Fruit fly (Drosophila melanogaster) whole organism, embryonic: Measurements from ENCODE around the gene Obp99d.

Experiments used
- Asciz ChIP-seq: fragments of 200-800 bp; sonication (Bioruptor generic); optimal IDR thresholded peaks from 2 replicates; lab custom pipeline; 2017; ENCODE audit warnings: missing biosample characterization, mild to moderate bottlenecking, missing genetic modification characterization, missing genetic modification reagents
- Atf3 ChIP-seq: fragments of 200-800 bp; sonication (Bioruptor generic); optimal IDR thresholded peaks from 3 replicates; lab custom pipeline; 2016; ENCODE audit warnings: missing biosample characterization, missing genetic modification characterization
- Atf6 ChIP-seq: fragments of 200-800 bp; sonication (Bioruptor generic); IDR thresholded peaks from 2 replicates; pipeline ENCODE4 v1.3.6; 2022; ENCODE audit warnings: missing biosample characterization, missing genetic modification characterization
- CG10209 ChIP-seq: fragments of 200-800 bp; sonication (Bioruptor generic); optimal IDR thresholded peaks from 3 replicates; lab custom pipeline; 2017; ENCODE audit warnings: missing biosample characterization, mild to moderate bottlenecking, missing genetic modification characterization, missing genetic modification reagents
- CG10366 ChIP-seq: fragments of 200-800 bp; sonication (Bioruptor generic); IDR thresholded peaks from 2 replicates; pipeline ENCODE4 v1.3.6; 2022; ENCODE audit warnings: missing biosample characterization, missing genetic modification characterization
- CG14014 ChIP-seq: fragments of 200-800 bp; sonication (Bioruptor generic); IDR thresholded peaks from 2 replicates; pipeline ENCODE4 v1.3.6; 2022; ENCODE audit warnings: missing biosample characterization, missing genetic modification characterization
- CG15011 ChIP-seq: fragments of 200-800 bp; sonication (Bioruptor generic); optimal IDR thresholded peaks from 3 replicates; lab custom pipeline; 2018; ENCODE audit warnings: missing biosample characterization, mild to moderate bottlenecking, missing genetic modification characterization
- CG15073 ChIP-seq: fragments of 200-800 bp; sonication (Bioruptor generic); optimal IDR thresholded peaks from 2 replicates; lab custom pipeline; 2016; ENCODE audit warnings: missing biosample characterization, missing genetic modification characterization
- CG15269 ChIP-seq: fragments of 200-800 bp; sonication (Bioruptor generic); optimal IDR thresholded peaks from 2 replicates; lab custom pipeline; 2018; ENCODE audit warnings: missing biosample characterization, mild to moderate bottlenecking, missing genetic modification characterization, moderate library complexity
- CG1647 ChIP-seq: fragments of 200-800 bp; sonication (Bioruptor generic); optimal IDR thresholded peaks from 3 replicates; lab custom pipeline; 2016; ENCODE audit warnings: missing biosample characterization, missing genetic modification characterization
- CG2199 ChIP-seq: fragments of 200-800 bp; sonication (Bioruptor generic); IDR thresholded peaks from 3 replicates; pipeline ENCODE4 v1.3.6; 2022; ENCODE audit warnings: missing biosample characterization, missing genetic modification characterization
- CG2889 ChIP-seq: fragments of 200-800 bp; sonication (Bioruptor generic); IDR thresholded peaks from 3 replicates; pipeline ENCODE4 v1.3.6; 2022; ENCODE audit warnings: missing biosample characterization, missing genetic modification characterization
- CG31388 ChIP-seq: fragments of 200-800 bp; sonication (Bioruptor generic); optimal IDR thresholded peaks from 2 replicates; lab custom pipeline; 2016; ENCODE audit warnings: missing biosample characterization, missing genetic modification characterization
- CG32772 ChIP-seq: fragments of 200-800 bp; sonication (Bioruptor generic); IDR thresholded peaks from 2 replicates; pipeline ENCODE4 v1.3.6; 2022; ENCODE audit warnings: missing biosample characterization, missing genetic modification characterization
- CG34422 ChIP-seq: fragments of 200-800 bp; sonication (Bioruptor generic); IDR thresholded peaks from 3 replicates; pipeline ENCODE4 v1.3.6; 2022; ENCODE audit warnings: missing biosample characterization, missing genetic modification characterization
- CG4404 ChIP-seq: fragments of 200-800 bp; sonication (Bioruptor generic); IDR thresholded peaks from 2 replicates; pipeline ENCODE4 v1.3.6; 2022; ENCODE audit warnings: missing biosample characterization, missing genetic modification characterization
- CG4730 ChIP-seq: fragments of 200-800 bp; sonication (Bioruptor generic); IDR thresholded peaks from 2 replicates; pipeline ENCODE4 v1.3.6; 2022; ENCODE audit warnings: missing biosample characterization, missing genetic modification characterization
- CG5245 ChIP-seq: fragments of 200-800 bp; sonication (Bioruptor generic); optimal IDR thresholded peaks from 3 replicates; lab custom pipeline; 2016; ENCODE audit warnings: missing biosample characterization, missing genetic modification characterization
- CG6272 ChIP-seq: fragments of 200-800 bp; sonication (Bioruptor generic); IDR thresholded peaks from 2 replicates; pipeline ENCODE4 v1.3.6; 2022; ENCODE audit warnings: missing biosample characterization, missing genetic modification characterization
- CG7745 ChIP-seq: fragments of 200-800 bp; sonication (Bioruptor generic); optimal IDR thresholded peaks from 2 replicates; lab custom pipeline; 2018; ENCODE audit warnings: missing biosample characterization, mild to moderate bottlenecking, missing genetic modification characterization, moderate library complexity
- CG7839 ChIP-seq: fragments of 200-800 bp; sonication (Bioruptor generic); optimal IDR thresholded peaks from 3 replicates; lab custom pipeline; 2018; ENCODE audit warnings: missing biosample characterization, mild to moderate bottlenecking, missing genetic modification characterization, moderate library complexity
- CG8944 ChIP-seq: fragments of 200-800 bp; sonication (Bioruptor generic); optimal IDR thresholded peaks from 3 replicates; lab custom pipeline; 2016; ENCODE audit warnings: missing biosample characterization, missing genetic modification characterization
- Dfd ChIP-seq, 2 experiments: fragments of >200 bp; optimal IDR thresholded peaks; 2 replicates each; lab custom pipeline; 2017; ENCODE audit warnings: missing biosample characterization in 2 of 2, missing genetic modification characterization in 2 of 2
- Dip2 ChIP-seq: fragments of 200-800 bp; sonication (Bioruptor generic); IDR thresholded peaks from 2 replicates; pipeline ENCODE4 v1.3.6; 2022; ENCODE audit warnings: missing biosample characterization, missing genetic modification characterization
- Dip3 ChIP-seq: fragments of 200-800 bp; sonication (Bioruptor generic); optimal IDR thresholded peaks from 3 replicates; lab custom pipeline; 2016; ENCODE audit warnings: missing biosample characterization, missing genetic modification characterization
- ERR ChIP-seq: fragments of 200-800 bp; sonication (Bioruptor generic); optimal IDR thresholded peaks from 2 replicates; lab custom pipeline; 2016; ENCODE audit warnings: missing biosample characterization, missing genetic modification characterization
- Fer1 ChIP-seq: fragments of 200-800 bp; sonication (Bioruptor generic); optimal IDR thresholded peaks from 2 replicates; lab custom pipeline; 2017; ENCODE audit warnings: missing biosample characterization, mild to moderate bottlenecking, missing genetic modification characterization
- Hand ChIP-seq: fragments of 200-800 bp; sonication (Bioruptor generic); optimal IDR thresholded peaks from 2 replicates; lab custom pipeline; 2017; ENCODE audit warnings: mild to moderate bottlenecking, missing biosample characterization, missing genetic modification reagents, missing genetic modification characterization
- Hmx ChIP-seq: fragments of 200-800 bp; sonication (Bioruptor generic); optimal IDR thresholded peaks from 2 replicates; lab custom pipeline; 2016; ENCODE audit warnings: missing biosample characterization, missing genetic modification characterization
- Mes4 ChIP-seq: fragments of 200-800 bp; sonication (Bioruptor generic); optimal IDR thresholded peaks from 2 replicates; lab custom pipeline; 2016; ENCODE audit warnings: missing biosample characterization, missing genetic modification characterization
- Nf-YB ChIP-seq: fragments of 200-800 bp; sonication (Bioruptor generic); optimal IDR thresholded peaks from 3 replicates; lab custom pipeline; 2019; ENCODE audit warnings: missing biosample characterization, mild to moderate bottlenecking, missing genetic modification characterization, moderate library complexity
- Oaz ChIP-seq: fragments of 200-800 bp; sonication (Bioruptor generic); IDR thresholded peaks from 2 replicates; pipeline ENCODE4 v1.3.6; 2022; ENCODE audit warnings: missing biosample characterization, missing genetic modification characterization
- Usf ChIP-seq: fragments of 200-800 bp; sonication (Bioruptor generic); optimal IDR thresholded peaks from 2 replicates; lab custom pipeline; 2017; ENCODE audit warnings: missing genotype, missing biosample characterization, missing genetic modification characterization
- Vsx1 ChIP-seq: fragments of 200-800 bp; sonication (Bioruptor generic); optimal IDR thresholded peaks from 2 replicates; lab custom pipeline; 2017; ENCODE audit warnings: missing biosample characterization, mild to moderate bottlenecking, missing genetic modification characterization, missing genetic modification reagents
- ara ChIP-seq: fragments of 200-800 bp; sonication (Bioruptor generic); IDR thresholded peaks from 2 replicates; pipeline ENCODE4 v1.3.6; 2022; ENCODE audit warnings: missing biosample characterization, missing genetic modification characterization
- dmrt99B ChIP-seq: fragments of 200-800 bp; sonication (Bioruptor generic); optimal IDR thresholded peaks from 2 replicates; lab custom pipeline; 2018; ENCODE audit warnings: missing biosample characterization, mild to moderate bottlenecking, missing genetic modification characterization, moderate library complexity
- esg ChIP-seq: fragments of 200-800 bp; sonication (Bioruptor generic); conservative IDR thresholded peaks from 2 replicates; pipeline ENCODE4 v1.3.6; 2022; ENCODE audit warnings: missing biosample characterization, missing genetic modification characterization
- ewg ChIP-seq: fragments of 200-800 bp; sonication (Bioruptor generic); optimal IDR thresholded peaks from 3 replicates; lab custom pipeline; 2017; ENCODE audit warnings: mild to moderate bottlenecking, missing biosample characterization, missing genetic modification reagents, missing genetic modification characterization
- h ChIP-seq: fragments of >200 bp; optimal IDR thresholded peaks from 2 replicates; lab custom pipeline; 2017
- hb ChIP-seq: fragments of 200-800 bp; sonication (Bioruptor generic); IDR thresholded peaks from 3 replicates; pipeline ENCODE4 v1.3.6; 2022; ENCODE audit warnings: missing biosample characterization, missing genetic modification characterization; ENCODE audit not compliant: partially characterized antibody
- luna ChIP-seq: fragments of 200-800 bp; sonication (Bioruptor generic); optimal IDR thresholded peaks from 2 replicates; lab custom pipeline; 2016; ENCODE audit warnings: missing biosample characterization, missing genetic modification characterization
- mam ChIP-seq: fragments of 200-800 bp; sonication (Bioruptor generic); optimal IDR thresholded peaks from 3 replicates; lab custom pipeline; 2016; ENCODE audit warnings: missing biosample characterization, missing genetic modification characterization
- ro ChIP-seq: fragments of 200-800 bp; sonication (Bioruptor generic); IDR thresholded peaks from 2 replicates; pipeline ENCODE4 v1.3.6; 2022; ENCODE audit warnings: missing biosample characterization, missing genetic modification characterization
- sc ChIP-seq, 3 experiments: fragments of >200 bp in 2 of 3; fragments of 200-800 bp in 1 of 3; sonication (Bioruptor generic) in 1 of 3; optimal IDR thresholded peaks; 2 replicates in 2 of 3; 3 replicates in 1 of 3; lab custom pipeline; 2017; ENCODE audit warnings: mild to moderate bottlenecking in 1 of 3, missing biosample characterization in 1 of 3, missing genetic modification characterization in 1 of 3, missing genetic modification reagents in 1 of 3
- sd ChIP-seq: fragments of 200-800 bp; sonication (Bioruptor generic); optimal IDR thresholded peaks from 3 replicates; lab custom pipeline; 2018; ENCODE audit warnings: missing biosample characterization, mild to moderate bottlenecking, missing genetic modification characterization, moderate library complexity
- tin ChIP-seq: fragments of 200-800 bp; sonication (Bioruptor generic); optimal IDR thresholded peaks from 3 replicates; lab custom pipeline; 2016; ENCODE audit warnings: missing biosample characterization, missing genetic modification characterization
- tna ChIP-seq: fragments of 200-800 bp; sonication (Bioruptor generic); IDR thresholded peaks from 2 replicates; pipeline ENCODE4 v1.3.6; 2022; ENCODE audit warnings: missing biosample characterization, missing genetic modification characterization; ENCODE audit not compliant: partially characterized antibody
- trem ChIP-seq: fragments of 200-800 bp; optimal IDR thresholded peaks from 3 replicates; lab custom pipeline; 2019; ENCODE audit warnings: missing biosample characterization, mild to moderate bottlenecking, missing genetic modification characterization, moderate library complexity
- unc-4 ChIP-seq: fragments of 200-800 bp; sonication (Bioruptor generic); IDR thresholded peaks from 2 replicates; pipeline ENCODE4 v1.3.6; 2022; ENCODE audit warnings: missing biosample characterization, missing genetic modification characterization; ENCODE audit not compliant: partially characterized antibody
- wdn ChIP-seq: fragments of 200-800 bp; sonication (Bioruptor generic); IDR thresholded peaks from 2 replicates; pipeline ENCODE4 v1.3.6; 2022; ENCODE audit warnings: missing biosample characterization, missing genetic modification characterization
- wek ChIP-seq: fragments of 200-800 bp; sonication (Bioruptor generic); optimal IDR thresholded peaks from 3 replicates; lab custom pipeline; 2018; ENCODE audit warnings: missing biosample characterization, mild to moderate bottlenecking, missing genetic modification characterization, moderate library complexity

Gene Obp99d

dm6 chr3R:29745056-29745455 is 30.8 kb downstream of the Obp99d start, which contains the start of the genes Wdr24 and IntS11 (continued):
- TF ChIP-seq Mes4 (peak; percentile 36), CG1647 (GFP tag; lab: Kevin White, UChicago) (peak; percentile 64), CG14014 (GFP tag; lab: Robert Waterston, UW) (peak; percentile 94), CG2199 (GFP tag; lab: Robert Waterston, UW) (peak; percentile 70; the same call in 2 of the 3 replicates), ro (GFP tag; lab: Robert Waterston, UW) (peak; percentile 18; the same call in 1 of the 2 replicates), Hand (GFP tag; lab: Kevin White, UChicago) (peak; percentile 49), CG10366 (GFP tag; lab: Robert Waterston, UW) (peak; percentile 94), CG6272 (GFP tag; lab: Robert Waterston, UW) (peak; percentile 88), CG5245 (GFP tag; lab: Kevin White, UChicago) (no peak), luna (peak; percentile 12), CG10209 (GFP tag; lab: Kevin White, UChicago) (peak; percentile 80), ewg (GFP tag; lab: Kevin White, UChicago) (peak; percentile 60), Usf (GFP tag; lab: Kevin White, UChicago) (peak; percentile 87), unc-4 (GFP tag; lab: Robert Waterston, UW) (peak; percentile 30; the same call in 1 of the 2 replicates), wek (GFP tag; lab: Kevin White, UChicago) (peak; percentile 22), Atf6 (GFP tag; lab: Robert Waterston, UW) (peak; percentile 89), CG8944 (peak; percentile 68), ara (peak; percentile 81), wdn (GFP tag; lab: Robert Waterston, UW) (peak; percentile 88), Atf3 (GFP tag; lab: Kevin White, UChicago) (peak; percentile 37), esg (GFP tag; lab: Robert Waterston, UW) (peak; percentile 91), sc (optimal IDR thresholded peaks at IDR 0.05; lab: Kevin White, UChicago) (no peak), sc (GFP tag; optimal IDR thresholded peaks at IDR 0.05; lab: Kevin White, UChicago) (no peak), CG7745 (tag; lab: Kevin White, UChicago) (no peak), CG7839 (tag; lab: Kevin White, UChicago) (peak; percentile 91), Oaz (GFP tag; lab: Robert Waterston, UW) (peak; percentile 87), Dfd (GFP tag; optimal IDR thresholded peaks at IDR 0.05; lab: Kevin White, UChicago) (no peak), mam (GFP tag; lab: Kevin White, UChicago) (peak; percentile 90), Vsx1 (GFP tag; lab: Kevin White, UChicago) (no peak), CG32772 (peak; percentile 97), Fer1 (GFP tag; lab: Kevin White, UChicago) (peak; percentile 73), dmrt99B (tag; lab: Kevin White, UChicago) (no peak), CG15073 (no peak), trem (tag; lab: Kevin White, UChicago) (peak; percentile 73), h (no peak), CG31388 (peak; percentile 34), CG34422 (GFP tag; lab: Robert Waterston, UW) (peak; percentile 95), CG2889 (GFP tag; lab: Robert Waterston, UW) (peak; percentile 84), CG4404 (GFP tag; lab: Robert Waterston, UW) (peak; percentile 90), tin (GFP tag; lab: Kevin White, UChicago) (peak; percentile 58), hb (GFP tag; lab: Robert Waterston, UW) (no peak), Dip3 (peak; percentile 91), Nf-YB (GFP tag; lab: Kevin White, UChicago) (peak; percentile 44), sd (no peak), Asciz (no peak), CG15269 (tag; lab: Kevin White, UChicago) (peak; percentile 86), CG15011 (GFP tag; lab: Kevin White, UChicago) (no peak), CG4730 (peak; percentile 88), ERR (GFP tag; lab: Kevin White, UChicago) (peak; percentile 15), Hmx (GFP tag; lab: Kevin White, UChicago) (no peak), Dip2 (GFP tag; lab: Robert Waterston, UW) (0 out of 2 replicates have a peak, but pooled peaks have one; percentile 28), tna (GFP tag; lab: Robert Waterston, UW) (no peak)
